Worm (Caenorhabditis elegans) whole organism, mixed stage, embryonic: Measurements from ENCODE around the gene T13C5.2.

Source experiments
- M03D4.4 ChIP-seq: sonication (generic microtip); optimal IDR thresholded peaks from 2 replicates; lab custom pipeline; 2017; ENCODE audit warnings: mild to moderate bottlenecking, missing genetic modification characterization, missing compliant biosample characterization
- bed-3 ChIP-seq: fragments of 200-800 bp; sonication (Bioruptor generic); optimal IDR thresholded peaks from 3 replicates; lab custom pipeline; 2018; ENCODE audit warnings: mild to moderate bottlenecking, missing genetic modification characterization, moderate library complexity, missing compliant biosample characterization
- blmp-1 ChIP-seq: fragments of 150-350 bp; optimal IDR thresholded peaks from 2 replicates; lab custom pipeline; 2014; ENCODE audit warnings: missing biosample characterization, missing genetic modification characterization
- ceh-39 ChIP-seq: fragments of 150-350 bp; optimal IDR thresholded peaks from 2 replicates; lab custom pipeline; 2014; ENCODE audit warnings: missing biosample characterization, missing genetic modification characterization
- ceh-43 ChIP-seq: fragments of 200-800 bp; sonication (Bioruptor generic); optimal IDR thresholded peaks from 2 replicates; lab custom pipeline; 2018; ENCODE audit warnings: mild to moderate bottlenecking, missing genetic modification characterization, moderate library complexity, missing compliant biosample characterization
- ceh-83 ChIP-seq: fragments of 200-800 bp; sonication (Bioruptor generic); optimal IDR thresholded peaks from 2 replicates; lab custom pipeline; 2018; ENCODE audit warnings: mild to moderate bottlenecking, missing genetic modification characterization, missing compliant biosample characterization
- cnd-1 ChIP-seq: fragments of 200-800 bp; sonication (Bioruptor generic); optimal IDR thresholded peaks from 2 replicates; lab custom pipeline; 2018; ENCODE audit warnings: mild to moderate bottlenecking, missing genetic modification characterization, missing compliant biosample characterization
- drap-1 ChIP-seq: fragments of 200-800 bp; sonication (Bioruptor generic); optimal IDR thresholded peaks from 3 replicates; lab custom pipeline; 2018; ENCODE audit warnings: mild to moderate bottlenecking, missing genetic modification characterization, missing compliant biosample characterization
- flh-1 ChIP-seq: fragments of 200-800 bp; sonication (Bioruptor generic); optimal IDR thresholded peaks from 2 replicates; lab custom pipeline; 2018; ENCODE audit warnings: mild to moderate bottlenecking, missing genetic modification characterization, moderate library complexity, missing compliant biosample characterization
- ham-2 ChIP-seq: fragments of 200-800 bp; sonication (Bioruptor generic); optimal IDR thresholded peaks from 2 replicates; lab custom pipeline; 2018; ENCODE audit warnings: mild to moderate bottlenecking, missing genetic modification characterization, missing compliant biosample characterization
- lin-13 ChIP-seq: fragments of 150-350 bp; optimal IDR thresholded peaks from 2 replicates; lab custom pipeline; 2014; ENCODE audit warnings: missing biosample characterization, missing genetic modification characterization
- lin-32 ChIP-seq: fragments of 200-800 bp; sonication (Bioruptor generic); optimal IDR thresholded peaks from 2 replicates; lab custom pipeline; 2018; ENCODE audit warnings: mild to moderate bottlenecking, missing genetic modification characterization, missing compliant biosample characterization
- lsy-2 ChIP-seq: fragments of 150-350 bp; optimal IDR thresholded peaks from 2 replicates; lab custom pipeline; 2014; ENCODE audit warnings: missing biosample characterization, missing genetic modification characterization
- mab-5 ChIP-seq: fragments of 150-350 bp; optimal IDR thresholded peaks from 2 replicates; lab custom pipeline; 2014; ENCODE audit warnings: missing biosample characterization, missing genetic modification characterization
- mep-1 ChIP-seq: fragments of 150-350 bp; optimal IDR thresholded peaks from 2 replicates; lab custom pipeline; 2017; ENCODE audit warnings: missing biosample characterization, missing genetic modification reagents, missing genetic modification characterization, inconsistent platforms
- mls-2 ChIP-seq: sonication (generic microtip); optimal IDR thresholded peaks from 2 replicates; lab custom pipeline; 2016; ENCODE audit warnings: mild to moderate bottlenecking, missing genetic modification characterization, moderate library complexity, missing compliant biosample characterization
- nhr-12 ChIP-seq: fragments of 150-350 bp; optimal IDR thresholded peaks from 2 replicates; lab custom pipeline; 2014; ENCODE audit warnings: missing biosample characterization, missing genetic modification characterization
- nhr-2 ChIP-seq: fragments of 150-350 bp; optimal IDR thresholded peaks from 2 replicates; lab custom pipeline; 2014; ENCODE audit warnings: missing biosample characterization, missing genetic modification characterization
- nhr-237 ChIP-seq: fragments of 150-350 bp; optimal IDR thresholded peaks from 2 replicates; lab custom pipeline; 2014; ENCODE audit warnings: missing biosample characterization, missing genetic modification characterization
- nhr-28 ChIP-seq: fragments of 150-350 bp; optimal IDR thresholded peaks from 2 replicates; lab custom pipeline; 2014; ENCODE audit warnings: missing biosample characterization, missing genetic modification characterization
- nhr-76 ChIP-seq: sonication (generic microtip); optimal IDR thresholded peaks from 2 replicates; lab custom pipeline; 2017; ENCODE audit warnings: missing biosample characterization, missing genetic modification characterization
- sem-2 ChIP-seq: fragments of 200-800 bp; sonication (Bioruptor generic); optimal IDR thresholded peaks from 2 replicates; lab custom pipeline; 2018; ENCODE audit warnings: mild to moderate bottlenecking, missing genetic modification characterization, missing compliant biosample characterization
- snpc-4 ChIP-seq: fragments of 150-350 bp; optimal IDR thresholded peaks from 2 replicates; lab custom pipeline; 2014; ENCODE audit warnings: missing biosample characterization, missing genetic modification characterization
- sptf-1 ChIP-seq: sonication (generic microtip); optimal IDR thresholded peaks from 2 replicates; lab custom pipeline; 2017; ENCODE audit warnings: mild to moderate bottlenecking, missing genetic modification characterization, moderate library complexity, missing compliant biosample characterization
- tbx-8 ChIP-seq: fragments of 200-800 bp; sonication (Bioruptor generic); optimal IDR thresholded peaks from 2 replicates; lab custom pipeline; 2018; ENCODE audit warnings: mild to moderate bottlenecking, missing genetic modification characterization, moderate library complexity, missing compliant biosample characterization
- unc-120 ChIP-seq: sonication (generic microtip); optimal IDR thresholded peaks from 2 replicates; lab custom pipeline; 2017; ENCODE audit warnings: missing genetic modification characterization, missing compliant biosample characterization; ENCODE audit not compliant: poor library complexity, severe bottlenecking
- unc-39 ChIP-seq: fragments of 150-350 bp; optimal IDR thresholded peaks from 2 replicates; lab custom pipeline; 2014; ENCODE audit warnings: missing biosample characterization, missing genetic modification characterization
- unc-62 ChIP-seq: fragments of 150-350 bp; optimal IDR thresholded peaks from 2 replicates; lab custom pipeline; 2014; ENCODE audit warnings: missing biosample characterization, missing genetic modification reagents, missing genetic modification characterization
- zip-8 ChIP-seq: fragments of 150-350 bp; optimal IDR thresholded peaks from 2 replicates; lab custom pipeline; 2014; ENCODE audit warnings: missing biosample characterization, missing genetic modification characterization

The T13C5.2 gene

ce11 chrX:6187848-6188247 lies 3.0 kb downstream of the T13C5.2 start, which contains the start of gene T13C5.10:
T13C5.10 (plus strand) TSS chrX:6188148.
- no peak for TF ChIP-seq blmp-1
- TF ChIP-seq, all 35 proteins: peak for 0

ce11 chrX:6189955-6190354 lies 5.1 kb downstream of the T13C5.2 start, which contains the start of gene T13C5.9:
T13C5.9 (plus strand) TSS chrX:6190255.
- TF ChIP-seq mls-2 = no peak
- no peak for TF ChIP-seq M03D4.4
- TF ChIP-seq zip-8 (tag; lab: Kevin White, UChicago) = no peak
- no peak for TF ChIP-seq nhr-28 (tag; lab: Kevin White, UChicago)
- no peak for TF ChIP-seq nhr-76

ce11 chrX:6194191-6194724 lies 9.4 kb downstream of the T13C5.2 start, which contains the start of gene ceh-54:
ceh-54 (minus strand) TSS chrX:6194241.
- TF ChIP-seq lsy-2 (no peak), nhr-2 (tag; lab: Kevin White, UChicago) (no peak), unc-39 (tag; lab: Kevin White, UChicago) (no peak), flh-1 (GFP tag; lab: Kevin White, UChicago) (no peak), unc-120 (tag; lab: Kevin White, UChicago) (no peak), unc-62 (GFP tag; lab: Kevin White, UChicago) (no peak), ceh-43 (GFP tag; lab: Kevin White, UChicago) (no peak), mab-5 (tag; lab: Kevin White, UChicago) (no peak), sem-2 (GFP tag; lab: Kevin White, UChicago) (no peak), nhr-237 (tag; lab: Kevin White, UChicago) (no peak)

ce11 chrX:6196627-6197026 lies 11.8 kb downstream of the T13C5.2 start, which contains the start of gene daf-9:
daf-9 (plus strand) TSS chrX:6196927.
- TF ChIP-seq lin-32 (GFP tag; lab: Kevin White, UChicago) = no peak
- no peak for TF ChIP-seq ham-2 (GFP tag; lab: Kevin White, UChicago)
- TF ChIP-seq zip-8 (tag; lab: Kevin White, UChicago) = no peak
- no peak for TF ChIP-seq snpc-4 (tag; lab: Kevin White, UChicago)
- no peak for TF ChIP-seq unc-39 (tag; lab: Kevin White, UChicago)
- TF ChIP-seq nhr-76 = no peak
- no peak for TF ChIP-seq lin-13 (tag; lab: Kevin White, UChicago)
- TF ChIP-seq ceh-83 (GFP tag; lab: Kevin White, UChicago) = no peak
- no peak for TF ChIP-seq sptf-1 (tag; lab: Kevin White, UChicago)
- no peak for TF ChIP-seq tbx-8 (GFP tag; lab: Kevin White, UChicago)
- no peak for TF ChIP-seq mab-5 (tag; lab: Kevin White, UChicago)
- no peak for TF ChIP-seq flh-1 (GFP tag; lab: Kevin White, UChicago)
- TF ChIP-seq nhr-28 (tag; lab: Kevin White, UChicago) = no peak
- no peak for TF ChIP-seq bed-3
- TF ChIP-seq mep-1 (tag; lab: Kevin White, UChicago) = no peak
- no peak for TF ChIP-seq unc-120 (tag; lab: Kevin White, UChicago)
- no peak for TF ChIP-seq cnd-1
- TF ChIP-seq sem-2 (GFP tag; lab: Kevin White, UChicago) = no peak

ce11 chrX:6201542-6201941 lies 16.7 kb downstream of the T13C5.2 start:
- TF ChIP-seq bed-3 = no peak
- TF ChIP-seq lsy-2 = no peak
- no peak for TF ChIP-seq sem-2 (GFP tag; lab: Kevin White, UChicago)
- TF ChIP-seq nhr-2 (tag; lab: Kevin White, UChicago) = no peak
- TF ChIP-seq unc-39 (tag; lab: Kevin White, UChicago) = no peak
- TF ChIP-seq lin-32 (GFP tag; lab: Kevin White, UChicago) = no peak
- no peak for TF ChIP-seq blmp-1
- no peak for TF ChIP-seq nhr-237 (tag; lab: Kevin White, UChicago)

ce11 chrX:6202809-6203208 lies 18.0 kb downstream of the T13C5.2 start:
- TF ChIP-seq drap-1 (GFP tag; lab: Kevin White, UChicago) (no peak), tbx-8 (GFP tag; lab: Kevin White, UChicago) (no peak), snpc-4 (tag; lab: Kevin White, UChicago) (no peak), ceh-39 (tag; lab: Kevin White, UChicago) (no peak), nhr-12 (tag; lab: Kevin White, UChicago) (no peak), unc-120 (tag; lab: Kevin White, UChicago) (no peak), nhr-28 (tag; lab: Kevin White, UChicago) (no peak), nhr-2 (tag; lab: Kevin White, UChicago) (no peak), zip-8 (tag; lab: Kevin White, UChicago) (no peak), nhr-76 (no peak), cnd-1 (no peak), sptf-1 (tag; lab: Kevin White, UChicago) (no peak), lsy-2 (no peak), ceh-83 (GFP tag; lab: Kevin White, UChicago) (no peak)
